Worm (Caenorhabditis elegans): Measurements from ENCODE around the gene clec-225.

- TF ChIP-seq ZK546.5 (tag; optimal IDR thresholded peaks at IDR 0.05): no peak
- TF ChIP-seq zip-2 (tag; optimal IDR thresholded peaks at IDR 0.05): no peak
- TF ChIP-seq nhr-237 (tag; optimal IDR thresholded peaks at IDR 0.05): no peak
- no peak for TF ChIP-seq gei-8 (GFP tag; optimal IDR thresholded peaks at IDR 0.05)
- TF ChIP-seq nhr-76 (tag; optimal IDR thresholded peaks at IDR 0.05): no peak
- no peak for TF ChIP-seq F44E2.7 (GFP tag; IDR thresholded peaks at IDR 0.05)
- TF ChIP-seq nhr-11 (tag; optimal IDR thresholded peaks at IDR 0.05): peak; percentile 81
- peak; percentile 78 for TF ChIP-seq nhr-10 (tag; optimal IDR thresholded peaks at IDR 0.05)
- TF ChIP-seq lin-13 (GFP tag; optimal IDR thresholded peaks at IDR 0.05): no peak
- no peak for TF ChIP-seq unc-130 (GFP tag; optimal IDR thresholded peaks at IDR 0.05)
Measured at ce11 chrV:13085917-13086552, 48.7 kb downstream of the clec-225 start.
